Worm (Caenorhabditis elegans) whole organism, L4 larva: Measurements from ENCODE around the gene M106.7.

Experiments used
- ceh-82 ChIP-seq: sonication (generic microtip); optimal IDR thresholded peaks from 2 replicates; lab custom pipeline; 2017; ENCODE audit warnings: missing biosample characterization, missing genetic modification characterization
- dmd-9 ChIP-seq: fragments of 200-800 bp; sonication (Bioruptor generic); IDR thresholded peaks from 2 replicates; pipeline ENCODE4 v1.3.6; 2022; ENCODE audit warnings: missing genetic modification reagents, missing genetic modification characterization, missing compliant biosample characterization
- lin-13 ChIP-seq: fragments of 150-350 bp; optimal IDR thresholded peaks from 2 replicates; lab custom pipeline; 2014; ENCODE audit warnings: missing biosample characterization, missing genetic modification reagents, missing genetic modification characterization
- lin-39 ChIP-seq: fragments of 150-350 bp; optimal IDR thresholded peaks from 2 replicates; lab custom pipeline; 2014; ENCODE audit warnings: missing biosample characterization, missing genetic modification reagents, missing genetic modification characterization
- skn-1 ChIP-seq: fragments of 150-350 bp; optimal IDR thresholded peaks from 2 replicates; lab custom pipeline; 2014; ENCODE audit warnings: missing biosample characterization, missing genetic modification characterization
- unc-130 ChIP-seq: sonication (generic microtip); optimal IDR thresholded peaks from 2 replicates; lab custom pipeline; 2016; ENCODE audit warnings: missing genetic modification reagents, missing genetic modification characterization, missing compliant biosample characterization
- zip-2 ChIP-seq: fragments of 150-350 bp; optimal IDR thresholded peaks from 2 replicates; lab custom pipeline; 2014; ENCODE audit warnings: missing biosample characterization, missing genetic modification characterization

- TF ChIP-seq lin-13 (GFP tag; lab: Kevin White, UChicago): no peak
- TF ChIP-seq skn-1 (tag; lab: Kevin White, UChicago): no peak
- no peak for TF ChIP-seq zip-2 (tag; lab: Kevin White, UChicago)
- no peak for TF ChIP-seq lin-39 (tag; lab: Kevin White, UChicago)
- TF ChIP-seq ceh-82 (tag; lab: Kevin White, UChicago): no peak
- TF ChIP-seq unc-130 (GFP tag; lab: Kevin White, UChicago): no peak
- no peak for TF ChIP-seq dmd-9 (GFP tag; lab: Robert Waterston, UW)
Observed at ce11 chrII:10902104-10902503, 45.1 kb upstream of the M106.7 start, which contains the start of gene gly-1.
